Worm (Caenorhabditis elegans): Measurements from ENCODE around the gene zyg-11.

Gene zyg-11

ce11 chrII:8037246-8037645 lies 19.8 kb downstream of the zyg-11 start, which contains the start of gene arp-6:
Gene arp-6 (minus strand): TSS chrII:8037346.
- TF ChIP-seq lin-11 (tag; optimal IDR thresholded peaks at IDR 0.05) (no peak), mbf-1 (tag; optimal IDR thresholded peaks at IDR 0.05) (no peak), ceh-82 (tag; optimal IDR thresholded peaks at IDR 0.05) (no peak), dmd-4 (tag; optimal IDR thresholded peaks at IDR 0.05) (no peak), ztf-11 (tag; optimal IDR thresholded peaks at IDR 0.05) (no peak), sma-9 (GFP tag; optimal IDR thresholded peaks at IDR 0.05) (no peak), sma-9 (tag; optimal IDR thresholded peaks at IDR 0.05) (no peak), sma-3 (GFP tag; optimal IDR thresholded peaks at IDR 0.05) (no peak), R02D3.7 (tag; optimal IDR thresholded peaks at IDR 0.05) (no peak), F13H6.1 (tag; optimal IDR thresholded peaks at IDR 0.05) (no peak), mdl-1 (tag; optimal IDR thresholded peaks at IDR 0.05) (no peak), lin-13 (GFP tag; optimal IDR thresholded peaks at IDR 0.05) (no peak), nhr-23 (tag; optimal IDR thresholded peaks at IDR 0.05) (no peak), unc-39 (tag; optimal IDR thresholded peaks at IDR 0.05) (no peak), ama-1 (optimal IDR thresholded peaks at IDR 0.05) (no peak), nhr-12 (tag; optimal IDR thresholded peaks at IDR 0.05) (no peak), aly-2 (tag; optimal IDR thresholded peaks at IDR 0.05) (no peak)

- TF ChIP-seq blmp-1 (tag; optimal IDR thresholded peaks at IDR 0.05; ENCODE audit: insufficient read depth) (no peak), nhr-12 (tag; optimal IDR thresholded peaks at IDR 0.05) (no peak)
Observed at ce11 chrII:8037863-8038262, 20.4 kb downstream of the zyg-11 start, which contains the start of gene C08B11.9. Gene C08B11.9 (minus strand): TSS chrII:8038169.

ce11 chrII:8039416-8039815 lies 21.9 kb downstream of the zyg-11 start, which contains the start of the genes ubh-4 and algn-6:
Gene ubh-4 (minus strand): TSS chrII:8039597.
Gene algn-6 (plus strand): TSS chrII:8039802.
- TF ChIP-seq skn-1 (tag; optimal IDR thresholded peaks at IDR 0.05) = peak; percentile 53
- peak; percentile 66 for TF ChIP-seq sma-3 (GFP tag; optimal IDR thresholded peaks at IDR 0.05)
- TF ChIP-seq sma-9 (GFP tag; optimal IDR thresholded peaks at IDR 0.05) = peak; percentile 26
- no peak for TF ChIP-seq sma-9 (tag; optimal IDR thresholded peaks at IDR 0.05)
- TF ChIP-seq crh-2 (tag; optimal IDR thresholded peaks at IDR 0.05) = peak; percentile 62
- peak; percentile 72 for TF ChIP-seq unc-55 (GFP tag; optimal IDR thresholded peaks at IDR 0.05)
- peak; percentile 57 to 96 for TF ChIP-seq lsy-2 (tag; optimal IDR thresholded peaks at IDR 0.05)
- peak; percentile 45 for TF ChIP-seq fos-1 (tag; optimal IDR thresholded peaks at IDR 0.05)
- TF ChIP-seq snpc-4 (tag; optimal IDR thresholded peaks at IDR 0.05) = no peak
- peak; percentile 86 for TF ChIP-seq C34F6.9 (tag; optimal IDR thresholded peaks at IDR 0.05)
- TF ChIP-seq lin-13 (GFP tag; optimal IDR thresholded peaks at IDR 0.05) = peak; percentile 6
- peak; percentile 59 for TF ChIP-seq gmeb-1 (tag; optimal IDR thresholded peaks at IDR 0.05)
- no peak for TF ChIP-seq mab-5 (tag; optimal IDR thresholded peaks at IDR 0.05)
- TF ChIP-seq lin-39 (tag; optimal IDR thresholded peaks at IDR 0.05) = no peak
- TF ChIP-seq nhr-129 (tag; optimal IDR thresholded peaks at IDR 0.05) = peak; percentile 61

- TF ChIP-seq sma-3 (GFP tag; optimal IDR thresholded peaks at IDR 0.05) = no peak
- no peak for TF ChIP-seq elt-1 (tag; optimal IDR thresholded peaks at IDR 0.05)
- no peak for TF ChIP-seq fos-1 (tag; optimal IDR thresholded peaks at IDR 0.05)
- TF ChIP-seq C34F6.9 (tag; optimal IDR thresholded peaks at IDR 0.05) = peak; percentile 66
- no peak for TF ChIP-seq nhr-25 (tag; optimal IDR thresholded peaks at IDR 0.05)
- TF ChIP-seq nhr-12 (tag; optimal IDR thresholded peaks at IDR 0.05) = no peak
- TF ChIP-seq lin-13 (GFP tag; optimal IDR thresholded peaks at IDR 0.05) = peak; percentile 34
- TF ChIP-seq mdl-1 (tag; optimal IDR thresholded peaks at IDR 0.05) = no peak
- peak; percentile 67 for TF ChIP-seq unc-55 (GFP tag; optimal IDR thresholded peaks at IDR 0.05)
- no peak for TF ChIP-seq aly-2 (tag; optimal IDR thresholded peaks at IDR 0.05)
- peak in 1 of 2 experiments; percentile 69 for TF ChIP-seq lsy-2 (tag; optimal IDR thresholded peaks at IDR 0.05)
- TF ChIP-seq nhr-129 (tag; optimal IDR thresholded peaks at IDR 0.05) = peak; percentile 38
- TF ChIP-seq ama-1 (optimal IDR thresholded peaks at IDR 0.05) = no peak
- TF ChIP-seq gmeb-1 (tag; optimal IDR thresholded peaks at IDR 0.05) = no peak
Observed at ce11 chrII:8041642-8042041, 24.2 kb downstream of the zyg-11 start.

- TF ChIP-seq nhr-6 (tag; optimal IDR thresholded peaks at IDR 0.05) = no peak
- TF ChIP-seq lin-11 (tag; optimal IDR thresholded peaks at IDR 0.05) = no peak
- TF ChIP-seq Y55F3AM.14 (GFP tag; optimal IDR thresholded peaks at IDR 0.05) = no peak
- no peak for TF ChIP-seq aly-2 (tag; optimal IDR thresholded peaks at IDR 0.05)
- TF ChIP-seq peb-1 (tag; optimal IDR thresholded peaks at IDR 0.05) = no peak
- no peak for TF ChIP-seq unc-39 (tag; optimal IDR thresholded peaks at IDR 0.05)
- TF ChIP-seq lin-39 (tag; optimal IDR thresholded peaks at IDR 0.05) = no peak
- TF ChIP-seq gmeb-1 (tag; optimal IDR thresholded peaks at IDR 0.05) = no peak
- TF ChIP-seq snpc-4 (tag; optimal IDR thresholded peaks at IDR 0.05) = no peak
- TF ChIP-seq nhr-23 (tag; optimal IDR thresholded peaks at IDR 0.05) = no peak
- TF ChIP-seq ama-1 (optimal IDR thresholded peaks at IDR 0.05) = no peak
- no peak for TF ChIP-seq fos-1 (tag; optimal IDR thresholded peaks at IDR 0.05)
- TF ChIP-seq sma-9 (GFP tag; optimal IDR thresholded peaks at IDR 0.05) = no peak
- no peak for TF ChIP-seq sma-9 (tag; optimal IDR thresholded peaks at IDR 0.05)
- no peak for TF ChIP-seq mdl-1 (tag; optimal IDR thresholded peaks at IDR 0.05)
- no peak for TF ChIP-seq nhr-237 (tag; optimal IDR thresholded peaks at IDR 0.05)
- no peak for TF ChIP-seq ceh-82 (tag; optimal IDR thresholded peaks at IDR 0.05)
- TF ChIP-seq ztf-4 (tag; optimal IDR thresholded peaks at IDR 0.05) = no peak
- no peak for TF ChIP-seq nhr-12 (tag; optimal IDR thresholded peaks at IDR 0.05)
- TF ChIP-seq mab-5 (tag; optimal IDR thresholded peaks at IDR 0.05) = no peak
Observed at ce11 chrII:8042289-8042688, 24.8 kb downstream of the zyg-11 start, which contains the start of gene T05H10.1. Gene T05H10.1 (plus strand): TSS chrII:8042589.
